Fruit fly (Drosophila melanogaster) whole organism, embryonic: Measurements from ENCODE around the gene CG8100.

ENCODE experiments used
- CG11504 ChIP-seq: fragments of 200-800 bp; sonication (Bioruptor generic); optimal IDR thresholded peaks from 3 replicates; lab custom pipeline; 2019; ENCODE audit warnings: missing biosample characterization, mild to moderate bottlenecking, missing genetic modification characterization, moderate library complexity
- CG15479 ChIP-seq: fragments of 200-800 bp; sonication (Bioruptor generic); optimal IDR thresholded peaks from 3 replicates; lab custom pipeline; 2019; ENCODE audit warnings: missing biosample characterization, mild to moderate bottlenecking, missing genetic modification characterization, moderate library complexity
- CG34376 ChIP-seq: fragments of 200-800 bp; sonication (Bioruptor generic); optimal IDR thresholded peaks from 2 replicates; lab custom pipeline; 2018; ENCODE audit warnings: missing biosample characterization, mild to moderate bottlenecking, missing genetic modification characterization
- HHEX ChIP-seq: fragments of 200-800 bp; sonication (Bioruptor generic); optimal IDR thresholded peaks from 3 replicates; lab custom pipeline; 2017; ENCODE audit warnings: missing biosample characterization, mild to moderate bottlenecking, missing genetic modification characterization, missing genetic modification reagents
- insv ChIP-seq, 2 experiments: fragments of 200-800 bp; sonication (Bioruptor generic); optimal IDR thresholded peaks; 3 replicates each; lab custom pipeline; 2016 to 2018; ENCODE audit warnings: missing biosample characterization in 2 of 2, missing genetic modification characterization in 2 of 2
- maf-S ChIP-seq: fragments of 200-800 bp; sonication (Bioruptor generic); optimal IDR thresholded peaks from 2 replicates; lab custom pipeline; 2016; ENCODE audit warnings: missing biosample characterization, missing genetic modification characterization

dm6 chr3L:14053806-14054205 lies 29.6 kb upstream of the CG8100 start:
- TF ChIP-seq CG11504 (no peak), CG15479 (GFP tag; lab: Kevin White, UChicago) (no peak), maf-S (GFP tag; lab: Kevin White, UChicago) (no peak), CG34376 (no peak), HHEX (GFP tag; lab: Kevin White, UChicago) (no peak), insv (GFP tag; optimal IDR thresholded peaks at IDR 0.05; lab: Kevin White, UChicago) (no peak)
